Worm (Caenorhabditis elegans) whole organism, L4 larva: ENCODE results near the gene lin-36.
A peak's percentile ranks its signal among the peaks of the same experiment; 100 is the strongest.

Source experiments
- F26F4.8 ChIP-seq: fragments of 200-800 bp; sonication (Bioruptor generic); conservative IDR thresholded peaks from 2 replicates; pipeline ENCODE4 v1.3.6; 2022; ENCODE audit warnings: missing genetic modification characterization, missing compliant biosample characterization
- F37D6.2 ChIP-seq: sonication (generic microtip); optimal IDR thresholded peaks from 2 replicates; lab custom pipeline; 2016; ENCODE audit warnings: mild to moderate bottlenecking, missing genetic modification characterization, missing compliant biosample characterization
- F44E2.7 ChIP-seq: fragments of 200-800 bp; sonication (Bioruptor generic); IDR thresholded peaks from 2 replicates; pipeline ENCODE4 v2.1.2; 2022; ENCODE audit warnings: missing genetic modification characterization, missing compliant biosample characterization
- Y48G9A.11 ChIP-seq: fragments of 200-800 bp; sonication (Bioruptor generic); IDR thresholded peaks from 2 replicates; pipeline ENCODE4 v1.3.6; 2022; ENCODE audit warnings: missing genetic modification reagents, missing genetic modification characterization, missing compliant biosample characterization
- ZK337.2 ChIP-seq: fragments of 200-800 bp; sonication (Bioruptor generic); IDR thresholded peaks from 2 replicates; pipeline ENCODE4 v1.3.6; 2022; ENCODE audit warnings: missing genetic modification reagents, missing genetic modification characterization, missing compliant biosample characterization
- ZK546.5 ChIP-seq, 2 experiments: sonication (generic microtip); optimal IDR thresholded peaks; 2 replicates each; lab custom pipeline; 2017; ENCODE audit warnings: missing biosample characterization in 2 of 2, missing genetic modification characterization in 2 of 2
- aha-1 ChIP-seq: fragments of 150-350 bp; peaks from one replicate; lab custom pipeline; 2014; ENCODE audit warnings: missing biosample characterization, missing genetic modification characterization
- attf-4 ChIP-seq: sonication (generic microtip); optimal IDR thresholded peaks from 3 replicates; lab custom pipeline; 2017; ENCODE audit warnings: missing biosample characterization, missing genetic modification characterization
- ceh-44 ChIP-seq: fragments of 200-800 bp; sonication (Bioruptor generic); IDR thresholded peaks from 2 replicates; pipeline ENCODE4 v1.3.6; 2022; ENCODE audit warnings: missing genetic modification reagents, missing genetic modification characterization, missing compliant biosample characterization
- daf-12 ChIP-seq: fragments of 150-350 bp; optimal IDR thresholded peaks from 2 replicates; lab custom pipeline; 2014; ENCODE audit warnings: missing biosample characterization, missing genetic modification reagents, missing genetic modification characterization
- daf-16 ChIP-seq, 3 experiments: sonication (generic microtip); optimal IDR thresholded peaks; 2 replicates each; lab custom pipeline; 2016 to 2017; ENCODE audit warnings: missing genetic modification characterization in 3 of 3, missing genetic modification reagents in 3 of 3, mild to moderate bottlenecking in 2 of 3, missing compliant biosample characterization in 2 of 3, missing biosample characterization in 1 of 3, moderate library complexity in 1 of 3
- dmd-9 ChIP-seq: fragments of 200-800 bp; sonication (Bioruptor generic); IDR thresholded peaks from 2 replicates; pipeline ENCODE4 v1.3.6; 2022; ENCODE audit warnings: missing genetic modification reagents, missing genetic modification characterization, missing compliant biosample characterization
- dpl-1 ChIP-seq: fragments of 150-350 bp; optimal IDR thresholded peaks from 2 replicates; lab custom pipeline; 2014; ENCODE audit warnings: missing biosample characterization, missing genetic modification reagents, missing genetic modification characterization
- dve-1 ChIP-seq: sonication (generic microtip); optimal IDR thresholded peaks from 2 replicates; lab custom pipeline; 2017; ENCODE audit warnings: antibody characterized with exemption, mild to moderate bottlenecking, missing genetic modification characterization, missing compliant biosample characterization; ENCODE audit not compliant: insufficient read depth
- fkh-10 ChIP-seq: fragments of 150-350 bp; optimal IDR thresholded peaks from 2 replicates; lab custom pipeline; 2014; ENCODE audit warnings: missing biosample characterization, missing genetic modification reagents, missing genetic modification characterization
- fos-1 ChIP-seq: fragments of 150-350 bp; optimal IDR thresholded peaks from 2 replicates; lab custom pipeline; 2014; ENCODE audit warnings: missing biosample characterization, missing genetic modification characterization
- hlh-11 ChIP-seq: fragments of 200-800 bp; sonication (Bioruptor generic); optimal IDR thresholded peaks from 2 replicates; lab custom pipeline; 2018; ENCODE audit warnings: mild to moderate bottlenecking, missing genetic modification characterization, missing compliant biosample characterization
- jun-1 ChIP-seq: fragments of 150-350 bp; optimal IDR thresholded peaks from 2 replicates; lab custom pipeline; 2014; ENCODE audit warnings: missing biosample characterization, missing genetic modification reagents, missing genetic modification characterization
- lin-1 ChIP-seq: fragments of 200-800 bp; sonication (Bioruptor generic); IDR thresholded peaks from 2 replicates; pipeline ENCODE4 v1.3.6; 2022; ENCODE audit warnings: missing genetic modification reagents, missing genetic modification characterization, missing compliant biosample characterization
- lin-29 ChIP-seq: fragments of 200-800 bp; sonication (Bioruptor generic); IDR thresholded peaks from 2 replicates; pipeline ENCODE4 v1.3.6; 2022; ENCODE audit warnings: missing genetic modification reagents, missing genetic modification characterization, missing compliant biosample characterization
- lin-38 ChIP-seq: fragments of 200-800 bp; sonication (Bioruptor generic); IDR thresholded peaks from 2 replicates; pipeline ENCODE4 v1.3.6; 2022; ENCODE audit warnings: missing genetic modification reagents, missing genetic modification characterization, missing compliant biosample characterization
- lin-39 ChIP-seq: fragments of 150-350 bp; optimal IDR thresholded peaks from 2 replicates; lab custom pipeline; 2014; ENCODE audit warnings: missing biosample characterization, missing genetic modification reagents, missing genetic modification characterization
- lir-3 ChIP-seq: sonication (generic microtip); optimal IDR thresholded peaks from 2 replicates; lab custom pipeline; 2016; ENCODE audit warnings: mild to moderate bottlenecking, missing genetic modification characterization, missing compliant biosample characterization
- madf-5 ChIP-seq, 2 experiments: fragments of 200-800 bp; sonication (Bioruptor generic); IDR thresholded peaks; 2 replicates each; pipeline ENCODE4 v1.3.6; 2022; ENCODE audit warnings: missing compliant biosample characterization in 2 of 2, missing genetic modification characterization in 2 of 2
- madf-9 ChIP-seq: fragments of 200-800 bp; sonication (Bioruptor generic); conservative IDR thresholded peaks from 2 replicates; pipeline ENCODE4 v1.3.6; 2022; ENCODE audit warnings: missing genetic modification reagents, missing genetic modification characterization, missing compliant biosample characterization
- mxl-2 ChIP-seq: fragments of 200-800 bp; sonication (Bioruptor generic); conservative IDR thresholded peaks from 2 replicates; pipeline ENCODE4 v1.3.6; 2022; ENCODE audit warnings: missing genetic modification reagents, missing genetic modification characterization, missing compliant biosample characterization
- nhr-10 ChIP-seq: fragments of 150-350 bp; optimal IDR thresholded peaks from 2 replicates; lab custom pipeline; 2014; ENCODE audit warnings: missing biosample characterization, missing genetic modification characterization
- nhr-102 ChIP-seq: sonication (generic microtip); optimal IDR thresholded peaks from 2 replicates; lab custom pipeline; 2016; ENCODE audit warnings: mild to moderate bottlenecking, missing genetic modification characterization, moderate library complexity, missing compliant biosample characterization
- nhr-11 ChIP-seq: fragments of 150-350 bp; optimal IDR thresholded peaks from 2 replicates; lab custom pipeline; 2014; ENCODE audit warnings: missing biosample characterization, missing genetic modification characterization
- nhr-111 ChIP-seq: fragments of 200-800 bp; sonication (Bioruptor generic); optimal IDR thresholded peaks from 2 replicates; lab custom pipeline; 2018; ENCODE audit warnings: mild to moderate bottlenecking, missing genetic modification characterization, missing compliant biosample characterization
- nhr-25 ChIP-seq: sonication (generic microtip); optimal IDR thresholded peaks from 2 replicates; lab custom pipeline; 2017; ENCODE audit warnings: missing genetic modification characterization, mild to moderate bottlenecking, missing compliant biosample characterization, antibody characterized with exemption, moderate library complexity, borderline replicate concordance; ENCODE audit not compliant: insufficient read depth
- nhr-41 ChIP-seq: fragments of 200-800 bp; sonication (Bioruptor generic); IDR thresholded peaks from 2 replicates; pipeline ENCODE4 v1.3.6; 2022; ENCODE audit warnings: missing genetic modification reagents, missing genetic modification characterization, missing compliant biosample characterization
- nhr-42 ChIP-seq: fragments of 200-800 bp; sonication (Bioruptor generic); IDR thresholded peaks from 2 replicates; pipeline ENCODE4 v1.3.6; 2022; ENCODE audit warnings: missing genetic modification characterization, missing compliant biosample characterization
- php-3 ChIP-seq: fragments of 200-800 bp; sonication (Bioruptor generic); IDR thresholded peaks from 2 replicates; pipeline ENCODE4 v1.3.6; 2022; ENCODE audit warnings: missing genetic modification reagents, missing genetic modification characterization, missing compliant biosample characterization
- pqm-1 ChIP-seq: sonication (generic microtip); optimal IDR thresholded peaks from 2 replicates; lab custom pipeline; 2017; ENCODE audit warnings: missing biosample characterization, missing genetic modification characterization
- sdz-12 ChIP-seq: fragments of 200-800 bp; sonication (Bioruptor generic); optimal IDR thresholded peaks from 2 replicates; lab custom pipeline; 2018; ENCODE audit warnings: mild to moderate bottlenecking, missing genetic modification characterization, missing compliant biosample characterization
- set-16 ChIP-seq: fragments of 200-800 bp; sonication (Bioruptor generic); IDR thresholded peaks from 2 replicates; pipeline ENCODE4 v1.3.6; 2022; ENCODE audit warnings: missing genetic modification reagents, missing genetic modification characterization, missing compliant biosample characterization
- snpc-1.2 ChIP-seq: fragments of 200-800 bp; sonication (Bioruptor generic); IDR thresholded peaks from 2 replicates; pipeline ENCODE4 v1.3.6; 2022; ENCODE audit warnings: missing genetic modification reagents, missing genetic modification characterization, missing compliant biosample characterization
- snpc-4 ChIP-seq: fragments of 150-350 bp; optimal IDR thresholded peaks from 2 replicates; lab custom pipeline; 2014; ENCODE audit warnings: missing biosample characterization, missing genetic modification characterization
- tag-97 ChIP-seq: fragments of 200-800 bp; sonication (Bioruptor generic); IDR thresholded peaks from 2 replicates; pipeline ENCODE4 v1.3.6; 2022; ENCODE audit warnings: missing genetic modification characterization, missing compliant biosample characterization
- unc-62 ChIP-seq, 3 experiments: fragments of 150-350 bp in 1 of 3; sonication (generic microtip); optimal IDR thresholded peaks in 2 of 3; peaks in 1 of 3; 1 replicate in 1 of 3; 2 replicates in 2 of 3; lab custom pipeline; 2014 to 2017; ENCODE audit warnings: missing biosample characterization in 3 of 3, missing genetic modification characterization in 3 of 3, missing genetic modification reagents in 3 of 3, missing genotype in 1 of 3
- vab-7 ChIP-seq: fragments of 200-800 bp; sonication (Bioruptor generic); IDR thresholded peaks from 2 replicates; pipeline ENCODE4 v1.3.6; 2022; ENCODE audit warnings: missing genetic modification reagents, missing genetic modification characterization, missing compliant biosample characterization
- zfp-3 ChIP-seq: fragments of 200-800 bp; sonication (Bioruptor generic); conservative IDR thresholded peaks from 2 replicates; pipeline ENCODE4 v1.3.6; 2022; ENCODE audit warnings: missing genetic modification reagents, missing genetic modification characterization, missing compliant biosample characterization
- ztf-11 ChIP-seq: fragments of 150-350 bp; optimal IDR thresholded peaks from 2 replicates; lab custom pipeline; 2014; ENCODE audit warnings: missing biosample characterization, missing genetic modification characterization
- ztf-7 ChIP-seq: fragments of 150-350 bp; optimal IDR thresholded peaks from 2 replicates; lab custom pipeline; 2014; ENCODE audit warnings: missing biosample characterization, missing genetic modification characterization

The lin-36 gene

ce11 chrIII:8050944-8051343 is 30.3 kb upstream of the lin-36 start, which contains the start of gene K12H4.7 (continued):
- no peak for TF ChIP-seq lin-29 (GFP tag; lab: Robert Waterston, UW)
- no peak for TF ChIP-seq lin-38 (GFP tag; lab: Robert Waterston, UW)
- no peak for TF ChIP-seq nhr-10 (tag; lab: Kevin White, UChicago)
- no peak for TF ChIP-seq ceh-44 (GFP tag; lab: Robert Waterston, UW)
- TF ChIP-seq lin-1, result no peak
- TF ChIP-seq dve-1 (tag; lab: Kevin White, UChicago), result no peak
- TF ChIP-seq ztf-7 (tag; lab: Kevin White, UChicago), result no peak
- TF ChIP-seq nhr-11 (tag; lab: Kevin White, UChicago), result no peak
- no peak for TF ChIP-seq madf-9
- no peak for TF ChIP-seq tag-97 (GFP tag; lab: Robert Waterston, UW)
- TF ChIP-seq ZK337.2 (GFP tag; lab: Robert Waterston, UW), result no peak
- TF ChIP-seq daf-12 (tag; lab: Kevin White, UChicago), result no peak
- no peak for TF ChIP-seq vab-7
- no peak for TF ChIP-seq lir-3 (tag; lab: Kevin White, UChicago)
- TF ChIP-seq zfp-3 (GFP tag; lab: Robert Waterston, UW), result no peak
- no peak for TF ChIP-seq set-16 (GFP tag; lab: Robert Waterston, UW)
- TF ChIP-seq madf-5 (GFP tag; IDR thresholded peaks at IDR 0.05; lab: Robert Waterston, UW), result no peak

ce11 chrIII:8047412-8047811 is 26.7 kb upstream of the lin-36 start, which contains the start of gene K12H4.2:
Gene K12H4.2 (plus strand): TSS chrIII:8047712.
- TF ChIP-seq hlh-11 (tag; lab: Kevin White, UChicago) (no peak), lin-39 (tag; lab: Kevin White, UChicago) (no peak), ZK546.5 (tag; optimal IDR thresholded peaks at IDR 0.05; lab: Kevin White, UChicago) (no peak), nhr-42 (GFP tag; lab: Robert Waterston, UW) (no peak), sdz-12 (GFP tag; lab: Kevin White, UChicago) (no peak), snpc-4 (tag; lab: Kevin White, UChicago) (no peak), pqm-1 (tag; lab: Kevin White, UChicago) (no peak), php-3 (no peak), snpc-1.2 (GFP tag; lab: Robert Waterston, UW) (no peak), madf-5 (GFP tag; IDR thresholded peaks at IDR 0.05; lab: Robert Waterston, UW) (no peak), lir-3 (tag; lab: Kevin White, UChicago) (no peak), nhr-25 (tag; lab: Kevin White, UChicago) (no peak), Y48G9A.11 (GFP tag; lab: Robert Waterston, UW) (no peak), zfp-3 (GFP tag; lab: Robert Waterston, UW) (no peak), set-16 (GFP tag; lab: Robert Waterston, UW) (no peak), fkh-10 (no peak)
- TF ChIP-seq, all 104 proteins: peak for 0

ce11 chrIII:8045734-8046133 is 25.1 kb upstream of the lin-36 start, which contains the start of gene K12H4.3:
Gene K12H4.3 (plus strand): TSS chrIII:8046034.
- TF ChIP-seq lin-38 (GFP tag; lab: Robert Waterston, UW) (0 out of 2 replicates have a peak, but pooled peaks have one; percentile 20), unc-62 (GFP tag; optimal IDR thresholded peaks at IDR 0.05 in 1 of 2; lab: Kevin White, UChicago) (peak in 1 of 2 experiments; percentile 79), unc-62 (tag; optimal IDR thresholded peaks at IDR 0.05; lab: Kevin White, UChicago) (no peak), ztf-7 (tag; lab: Kevin White, UChicago) (no peak), jun-1 (tag; lab: Kevin White, UChicago) (no peak), F37D6.2 (tag; lab: Kevin White, UChicago) (no peak), lin-1 (0 out of 2 replicates have a peak, but pooled peaks have one; percentile 8)
- TF ChIP-seq, all 104 proteins: peak for 3

ce11 chrIII:8044717-8045116 is 24.0 kb upstream of the lin-36 start, which contains the start of gene spcs-3:
Gene spcs-3 (plus strand): TSS chrIII:8045017.
- TF ChIP-seq F44E2.7 (GFP tag; lab: Robert Waterston, UW) (no peak), F26F4.8 (GFP tag; lab: Robert Waterston, UW) (no peak), aha-1 (tag; lab: Kevin White, UChicago) (peak; percentile 45), fos-1 (tag; lab: Kevin White, UChicago) (no peak), attf-4 (tag; lab: Kevin White, UChicago) (no peak), daf-16 (GFP tag; optimal IDR thresholded peaks at IDR 0.05; lab: Kevin White, UChicago) (no peak), daf-16 (tag; optimal IDR thresholded peaks at IDR 0.05; lab: Kevin White, UChicago) (peak; percentile 18), ztf-11 (no peak), nhr-41 (GFP tag; lab: Robert Waterston, UW) (no peak), dmd-9 (no peak), nhr-102 (tag; lab: Kevin White, UChicago) (no peak), nhr-111 (GFP tag; lab: Kevin White, UChicago) (no peak), mxl-2 (GFP tag; lab: Robert Waterston, UW) (no peak), dpl-1 (GFP tag; lab: Kevin White, UChicago) (no peak)
